Fruit fly (Drosophila melanogaster) whole organism, embryonic: ENCODE measurements around the gene CG42399.

Source experiments
- BEAF-32 ChIP-seq: fragments of 200-800 bp; sonication (Bioruptor generic); optimal IDR thresholded peaks from 3 replicates; lab custom pipeline; 2017; ENCODE audit warnings: missing biosample characterization, missing genetic modification characterization, mild to moderate bottlenecking, moderate library complexity, missing genetic modification reagents
- Bgb ChIP-seq: fragments of 200-800 bp; sonication (Bioruptor generic); IDR thresholded peaks from 2 replicates; pipeline ENCODE4 v1.3.6; 2022; ENCODE audit warnings: missing biosample characterization, missing genetic modification characterization; ENCODE audit not compliant: partially characterized antibody
- CG10147 ChIP-seq: fragments of 200-800 bp; sonication (Bioruptor generic); optimal IDR thresholded peaks from 2 replicates; lab custom pipeline; 2019; ENCODE audit warnings: missing biosample characterization, mild to moderate bottlenecking, missing genetic modification characterization, moderate library complexity
- CG10366 ChIP-seq: fragments of 200-800 bp; sonication (Bioruptor generic); IDR thresholded peaks from 2 replicates; pipeline ENCODE4 v1.3.6; 2022; ENCODE audit warnings: missing biosample characterization, missing genetic modification characterization
- CG11723 ChIP-seq: fragments of 200-800 bp; sonication (Bioruptor generic); optimal IDR thresholded peaks from 2 replicates; lab custom pipeline; 2017; ENCODE audit warnings: missing biosample characterization, mild to moderate bottlenecking, missing genetic modification characterization
- CG12299 ChIP-seq: fragments of 200-800 bp; sonication (Bioruptor generic); optimal IDR thresholded peaks from 2 replicates; lab custom pipeline; 2018; ENCODE audit warnings: missing biosample characterization, mild to moderate bottlenecking, missing genetic modification characterization
- CG12391 ChIP-seq: fragments of 200-800 bp; sonication (Bioruptor generic); optimal IDR thresholded peaks from 3 replicates; lab custom pipeline; 2018; ENCODE audit warnings: missing biosample characterization, mild to moderate bottlenecking, missing genetic modification characterization, moderate library complexity
- CG12744 ChIP-seq: fragments of 200-800 bp; sonication (Bioruptor generic); optimal IDR thresholded peaks from 2 replicates; lab custom pipeline; 2016; ENCODE audit warnings: missing biosample characterization, missing genetic modification characterization
- CG13775 ChIP-seq: fragments of 200-800 bp; sonication (Bioruptor generic); optimal IDR thresholded peaks from 3 replicates; lab custom pipeline; 2017; ENCODE audit warnings: missing biosample characterization, mild to moderate bottlenecking, missing genetic modification characterization
- CG14050 ChIP-seq: fragments of 200-800 bp; sonication (Bioruptor generic); IDR thresholded peaks from 3 replicates; pipeline ENCODE4 v1.3.6; 2022; ENCODE audit warnings: missing biosample characterization, missing genetic modification characterization
- CG14965 ChIP-seq: fragments of 200-800 bp; sonication (Bioruptor generic); optimal IDR thresholded peaks from 2 replicates; lab custom pipeline; 2016; ENCODE audit warnings: missing biosample characterization, missing genetic modification characterization, borderline replicate concordance
- CG15269 ChIP-seq: fragments of 200-800 bp; sonication (Bioruptor generic); optimal IDR thresholded peaks from 2 replicates; lab custom pipeline; 2018; ENCODE audit warnings: missing biosample characterization, mild to moderate bottlenecking, missing genetic modification characterization, moderate library complexity
- CG15479 ChIP-seq: fragments of 200-800 bp; sonication (Bioruptor generic); optimal IDR thresholded peaks from 3 replicates; lab custom pipeline; 2019; ENCODE audit warnings: missing biosample characterization, mild to moderate bottlenecking, missing genetic modification characterization, moderate library complexity
- CG18011 ChIP-seq: fragments of 200-800 bp; sonication (Bioruptor generic); optimal IDR thresholded peaks from 2 replicates; lab custom pipeline; 2017; ENCODE audit warnings: missing biosample characterization, missing genetic modification characterization, mild to moderate bottlenecking, moderate library complexity, missing genotype
- CG7963 ChIP-seq: fragments of 200-800 bp; sonication (Bioruptor generic); IDR thresholded peaks from 3 replicates; pipeline ENCODE4 v1.3.6; 2022; ENCODE audit warnings: missing biosample characterization, missing genetic modification characterization; ENCODE audit not compliant: partially characterized antibody
- CG9817 ChIP-seq: fragments of 200-800 bp; sonication (Bioruptor generic); optimal IDR thresholded peaks from 2 replicates; lab custom pipeline; 2018; ENCODE audit warnings: missing biosample characterization, mild to moderate bottlenecking, missing genetic modification characterization, moderate library complexity
- CTCF ChIP-seq: fragments of 200-800 bp; sonication (Bioruptor generic); optimal IDR thresholded peaks from 2 replicates; lab custom pipeline; 2017; ENCODE audit warnings: missing biosample characterization, mild to moderate bottlenecking, missing genetic modification characterization, moderate library complexity
- CrebB ChIP-seq: fragments of 200-800 bp; sonication (Bioruptor generic); optimal IDR thresholded peaks from 3 replicates; lab custom pipeline; 2018; ENCODE audit warnings: missing biosample characterization, mild to moderate bottlenecking, missing genetic modification characterization
- D19A ChIP-seq: fragments of 200-800 bp; optimal IDR thresholded peaks from 3 replicates; lab custom pipeline; 2019; ENCODE audit warnings: missing biosample characterization, mild to moderate bottlenecking, missing genetic modification characterization, moderate library complexity
- Dfd ChIP-seq, 2 experiments: fragments of >200 bp; optimal IDR thresholded peaks; 2 replicates each; lab custom pipeline; 2017; ENCODE audit warnings: missing biosample characterization in 2 of 2, missing genetic modification characterization in 2 of 2
- Dll ChIP-seq: fragments of 200-800 bp; sonication (Bioruptor generic); IDR thresholded peaks from 4 replicates; pipeline ENCODE4 v1.3.6; 2022; ENCODE audit warnings: missing biosample characterization, missing genetic modification characterization; ENCODE audit not compliant: partially characterized antibody
- E2f1 ChIP-seq: fragments of 200-800 bp; sonication (Bioruptor generic); IDR thresholded peaks from 2 replicates; pipeline ENCODE4 v1.3.6; 2022; ENCODE audit warnings: missing biosample characterization, missing genetic modification characterization
- Ets97D ChIP-seq: fragments of 200-800 bp; sonication (Bioruptor generic); optimal IDR thresholded peaks from 3 replicates; lab custom pipeline; 2016; ENCODE audit warnings: missing biosample characterization, missing genetic modification characterization
- HLH4C ChIP-seq: fragments of 200-800 bp; sonication (Bioruptor generic); IDR thresholded peaks from 3 replicates; pipeline ENCODE4 v1.3.6; 2022; ENCODE audit warnings: missing biosample characterization, missing genetic modification characterization; ENCODE audit not compliant: partially characterized antibody
- HmgZ ChIP-seq: fragments of 200-800 bp; sonication (Bioruptor generic); optimal IDR thresholded peaks from 2 replicates; lab custom pipeline; 2018; ENCODE audit warnings: missing biosample characterization, mild to moderate bottlenecking, missing genetic modification characterization
- Hr39 ChIP-seq: fragments of >200 bp; optimal IDR thresholded peaks from 2 replicates; lab custom pipeline; 2017
- MTF-1 ChIP-seq: fragments of 200-800 bp; sonication (Bioruptor generic); optimal IDR thresholded peaks from 2 replicates; lab custom pipeline; 2018; ENCODE audit warnings: missing biosample characterization, mild to moderate bottlenecking, missing genetic modification characterization, borderline replicate concordance
- Meics ChIP-seq: fragments of 200-800 bp; sonication (Bioruptor generic); optimal IDR thresholded peaks from 2 replicates; lab custom pipeline; 2017; ENCODE audit warnings: missing biosample characterization, mild to moderate bottlenecking, missing genetic modification characterization
- Ssrp ChIP-seq: fragments of 200-800 bp; sonication (Bioruptor generic); optimal IDR thresholded peaks from 2 replicates; lab custom pipeline; 2018; ENCODE audit warnings: missing biosample characterization, mild to moderate bottlenecking, missing genetic modification characterization, moderate library complexity
- TFAM ChIP-seq: fragments of 200-800 bp; sonication (Bioruptor generic); optimal IDR thresholded peaks from 2 replicates; lab custom pipeline; 2017; ENCODE audit warnings: missing biosample characterization, missing genetic modification characterization, inconsistent platforms
- Xrp1 ChIP-seq: fragments of 200-800 bp; sonication (Bioruptor generic); IDR thresholded peaks from 2 replicates; pipeline ENCODE4 v1.3.6; 2022; ENCODE audit warnings: missing biosample characterization, missing genetic modification characterization
- abd-A ChIP-seq: fragments of 200-800 bp; sonication (Bioruptor generic); optimal IDR thresholded peaks from 3 replicates; lab custom pipeline; 2019; ENCODE audit warnings: missing biosample characterization, mild to moderate bottlenecking, missing genetic modification characterization, moderate library complexity
- ash1 ChIP-seq: fragments of 200-800 bp; sonication (Bioruptor generic); optimal IDR thresholded peaks from 2 replicates; lab custom pipeline; 2018; ENCODE audit warnings: missing biosample characterization, mild to moderate bottlenecking, missing genetic modification characterization
- chn ChIP-seq: fragments of 200-800 bp; sonication (Bioruptor generic); optimal IDR thresholded peaks from 2 replicates; lab custom pipeline; 2016; ENCODE audit warnings: missing biosample characterization, missing genetic modification characterization
- danr ChIP-seq: fragments of 200-800 bp; sonication (Bioruptor generic); IDR thresholded peaks from 2 replicates; pipeline ENCODE4 v1.3.6; 2022; ENCODE audit warnings: missing biosample characterization, missing genetic modification characterization
- emc ChIP-seq: fragments of 200-800 bp; sonication (Bioruptor generic); optimal IDR thresholded peaks from 2 replicates; lab custom pipeline; 2016; ENCODE audit warnings: missing biosample characterization, missing genetic modification characterization
- fru ChIP-seq: fragments of >200 bp; optimal IDR thresholded peaks from 2 replicates; lab custom pipeline; 2017
- gro ChIP-seq: fragments of 200-800 bp; sonication (Bioruptor generic); optimal IDR thresholded peaks from 2 replicates; lab custom pipeline; 2016; ENCODE audit warnings: missing biosample characterization, missing genetic modification characterization
- hbn ChIP-seq: fragments of 200-800 bp; sonication (Bioruptor generic); IDR thresholded peaks from 2 replicates; pipeline ENCODE4 v1.3.6; 2022; ENCODE audit warnings: missing biosample characterization, missing genetic modification characterization; ENCODE audit not compliant: partially characterized antibody
- jing ChIP-seq: fragments of 200-800 bp; sonication (Bioruptor generic); optimal IDR thresholded peaks from 2 replicates; lab custom pipeline; 2018; ENCODE audit warnings: missing biosample characterization, mild to moderate bottlenecking, missing genetic modification characterization
- kay ChIP-seq: fragments of 200-800 bp; sonication (Bioruptor generic); optimal IDR thresholded peaks from 2 replicates; lab custom pipeline; 2016; ENCODE audit warnings: missing biosample characterization, missing genetic modification characterization
- lola ChIP-seq, 3 experiments: fragments of >200 bp in 2 of 3; fragments of 200-800 bp in 1 of 3; sonication (Bioruptor generic) in 1 of 3; optimal IDR thresholded peaks; 2 replicates each; lab custom pipeline; 2017 to 2019; ENCODE audit warnings: missing biosample characterization in 3 of 3, missing genetic modification characterization in 3 of 3, mild to moderate bottlenecking in 1 of 3, moderate library complexity in 1 of 3
- nom ChIP-seq: fragments of 200-800 bp; sonication (Bioruptor generic); optimal IDR thresholded peaks from 2 replicates; lab custom pipeline; 2017; ENCODE audit warnings: missing biosample characterization, missing genetic modification characterization, mild to moderate bottlenecking, moderate library complexity, missing genetic modification reagents
- pros ChIP-seq: fragments of 200-800 bp; sonication (Bioruptor generic); optimal IDR thresholded peaks from 3 replicates; lab custom pipeline; 2019; ENCODE audit warnings: missing biosample characterization, mild to moderate bottlenecking, missing genetic modification characterization, moderate library complexity
- psq ChIP-seq: fragments of 200-800 bp; sonication (Bioruptor generic); optimal IDR thresholded peaks from 2 replicates; lab custom pipeline; 2017; ENCODE audit warnings: missing biosample characterization, missing genetic modification characterization
- rib ChIP-seq: fragments of 200-800 bp; sonication (Bioruptor generic); IDR thresholded peaks from 2 replicates; pipeline ENCODE4 v1.3.6; 2022; ENCODE audit warnings: missing biosample characterization, missing genetic modification characterization
- scrt ChIP-seq: fragments of 200-800 bp; sonication (Bioruptor generic); optimal IDR thresholded peaks from 2 replicates; lab custom pipeline; 2018; ENCODE audit warnings: missing biosample characterization, mild to moderate bottlenecking, missing genetic modification characterization, moderate library complexity
- sqz ChIP-seq: fragments of 200-800 bp; sonication (Bioruptor generic); optimal IDR thresholded peaks from 3 replicates; lab custom pipeline; 2018; ENCODE audit warnings: missing biosample characterization, mild to moderate bottlenecking, missing genetic modification characterization
- toy ChIP-seq: fragments of 200-800 bp; sonication (Bioruptor generic); IDR thresholded peaks from 2 replicates; pipeline ENCODE4 v1.3.6; 2022; ENCODE audit warnings: missing biosample characterization, missing genetic modification characterization
- vnd ChIP-seq: fragments of 200-800 bp; sonication (Bioruptor generic); IDR thresholded peaks from 3 replicates; pipeline ENCODE4 v1.3.6; 2022; ENCODE audit warnings: missing biosample characterization, missing genetic modification characterization; ENCODE audit not compliant: partially characterized antibody

The CG42399 gene

DNA sequence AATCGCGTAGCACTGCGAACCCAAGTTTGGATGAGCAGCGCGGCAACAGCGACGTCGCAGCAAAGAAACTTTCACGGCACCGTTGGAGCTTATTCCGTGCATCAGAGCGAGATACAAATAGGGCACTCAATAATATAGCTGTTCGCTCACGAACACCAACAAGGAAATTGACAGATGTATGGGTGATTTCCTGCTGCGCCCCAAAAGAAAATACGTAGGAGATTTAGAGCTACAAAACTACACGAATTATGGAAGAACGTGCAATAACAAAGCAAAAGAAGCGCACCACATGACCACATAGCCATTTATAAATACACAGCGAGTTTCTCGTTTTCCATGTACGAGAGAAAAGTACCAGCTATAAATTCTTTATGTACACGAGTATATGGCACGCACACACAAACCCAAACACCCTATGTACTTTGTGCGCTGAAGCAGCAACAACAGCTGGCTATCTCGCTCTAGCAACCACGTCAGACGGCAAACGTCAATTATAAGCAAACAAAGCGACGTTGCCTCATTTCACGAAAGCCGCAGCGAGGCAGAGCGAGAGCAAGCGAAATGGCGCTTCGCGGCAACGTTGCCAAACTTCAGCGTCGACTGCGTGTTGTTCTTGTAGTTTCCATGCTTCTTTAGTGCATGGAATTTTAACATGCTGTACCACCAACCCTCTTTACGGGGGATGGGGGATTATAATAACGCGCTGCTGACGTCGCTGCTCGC is 8.5 kb upstream of the CG42399 start (continued):
- TF ChIP-seq HLH4C (no peak), sqz (GFP tag; lab: Kevin White, UChicago) (peak; percentile 69), Ssrp (tag; lab: Kevin White, UChicago) (no peak), Dfd (GFP tag; optimal IDR thresholded peaks at IDR 0.05; lab: Kevin White, UChicago) (no peak), CG7963 (no peak), Dll (no peak), lola (GFP tag; optimal IDR thresholded peaks at IDR 0.05; lab: Kevin White, UChicago) (no peak), CG12391 (tag; lab: Kevin White, UChicago) (no peak), CG9817 (tag; lab: Kevin White, UChicago) (no peak), jing (GFP tag; lab: Kevin White, UChicago) (no peak), Bgb (GFP tag; lab: Robert Waterston, UW) (no peak), Meics (GFP tag; lab: Kevin White, UChicago) (no peak), CG14050 (no peak), D19A (tag; lab: Kevin White, UChicago) (no peak), emc (GFP tag; lab: Kevin White, UChicago) (no peak), CG13775 (GFP tag; lab: Kevin White, UChicago) (no peak), CG12299 (tag; lab: Kevin White, UChicago) (peak; percentile 64), BEAF-32 (GFP tag; lab: Kevin White, UChicago) (no peak), toy (GFP tag; lab: Robert Waterston, UW) (no peak), MTF-1 (GFP tag; lab: Kevin White, UChicago) (peak; percentile 21), CG10366 (no peak), abd-A (tag; lab: Kevin White, UChicago) (peak; percentile 99), fru (lab: Kevin White, UChicago) (no peak), Ets97D (GFP tag; lab: Kevin White, UChicago) (no peak), scrt (GFP tag; lab: Kevin White, UChicago) (peak; percentile 29), Hr39 (lab: Kevin White, UChicago) (no peak), ash1 (GFP tag; lab: Kevin White, UChicago) (peak; percentile 26), nom (GFP tag; lab: Kevin White, UChicago) (peak; percentile 51), Xrp1 (GFP tag; lab: Robert Waterston, UW) (no peak), pros (GFP tag; lab: Kevin White, UChicago) (peak; percentile 96), kay (no peak), TFAM (GFP tag; lab: Kevin White, UChicago) (no peak), CG18011 (GFP tag; lab: Kevin White, UChicago) (no peak), E2f1 (GFP tag; lab: Robert Waterston, UW) (no peak), CG14965 (GFP tag; lab: Kevin White, UChicago) (no peak), CG10147 (GFP tag; lab: Kevin White, UChicago) (peak; percentile 26), HmgZ (tag; lab: Kevin White, UChicago) (peak; percentile 9), CG15479 (peak; percentile 85), chn (GFP tag; lab: Kevin White, UChicago) (no peak), vnd (GFP tag; lab: Robert Waterston, UW) (no peak), CG12744 (GFP tag; lab: Kevin White, UChicago) (no peak), CrebB (tag; lab: Kevin White, UChicago) (no peak), rib (GFP tag; lab: Robert Waterston, UW) (no peak), gro (GFP tag; lab: Kevin White, UChicago) (no peak), CG15269 (tag; lab: Kevin White, UChicago) (no peak), psq (peak; percentile 57), CTCF (GFP tag; lab: Kevin White, UChicago) (peak; percentile 17), danr (GFP tag; lab: Robert Waterston, UW) (no peak), CG11723 (GFP tag; lab: Kevin White, UChicago) (peak; percentile 25), hbn (GFP tag; lab: Robert Waterston, UW) (no peak)
